Worm (Caenorhabditis elegans) whole organism, young adult: ENCODE results near the gene C17H12.5.
A peak's percentile ranks its signal among the peaks of the same experiment; 100 is the strongest.

Experiments
- K11D2.4 ChIP-seq: fragments of 200-800 bp; sonication (Bioruptor generic); IDR thresholded peaks from 2 replicates; pipeline ENCODE4 v1.3.6; 2022; ENCODE audit warnings: missing genetic modification reagents, missing genetic modification characterization, missing compliant biosample characterization
- ama-1 ChIP-seq, 3 experiments: fragments of 150-350 bp in 1 of 3; sonication (generic microtip) in 2 of 3; optimal IDR thresholded peaks; 2 replicates each; lab custom pipeline; 2014 to 2018; ENCODE audit warnings: missing biosample characterization in 2 of 3, missing genetic modification characterization in 2 of 3, missing genetic modification reagents in 2 of 3
- efl-1 ChIP-seq: fragments of 150-350 bp; optimal IDR thresholded peaks from 2 replicates; lab custom pipeline; 2014; ENCODE audit warnings: missing biosample characterization, missing genetic modification reagents, missing genetic modification characterization
- nhr-80 ChIP-seq: sonication (generic microtip); optimal IDR thresholded peaks from 2 replicates; lab custom pipeline; 2016; ENCODE audit warnings: missing genetic modification characterization, missing compliant biosample characterization
- ztf-3 ChIP-seq: fragments of 200-800 bp; sonication (Bioruptor generic); optimal IDR thresholded peaks from 2 replicates; lab custom pipeline; 2018; ENCODE audit warnings: mild to moderate bottlenecking, missing genetic modification characterization, missing compliant biosample characterization

- no peak for TF ChIP-seq ama-1 (optimal IDR thresholded peaks at IDR 0.05; lab: Kevin White, UChicago)
- no peak for TF ChIP-seq ama-1 (GFP tag; optimal IDR thresholded peaks at IDR 0.05; lab: Kevin White, UChicago)
- TF ChIP-seq efl-1 (GFP tag; lab: Kevin White, UChicago) = no peak
- no peak for TF ChIP-seq ztf-3 (GFP tag; lab: Kevin White, UChicago)
- peak; percentile 69 for TF ChIP-seq K11D2.4 (GFP tag; lab: Robert Waterston, UW)
- TF ChIP-seq nhr-80 (tag; lab: Kevin White, UChicago) = peak; percentile 88
Observed at ce11 chrIV:6839091-6839522, 21.7 kb upstream of the C17H12.5 start.
